Worm (Caenorhabditis elegans): Measurements from ENCODE around the gene ZK673.1.

ce11 chrII:10461207-10461606 lies 18.3 kb downstream of the ZK673.1 start, which contains the start of gene ZK673.5:
- no peak for TF ChIP-seq him-1 (tag; optimal IDR thresholded peaks at IDR 0.05)
- no peak for TF ChIP-seq W03F9.2 (tag; optimal IDR thresholded peaks at IDR 0.05)
- no peak for TF ChIP-seq dao-5 (tag; optimal IDR thresholded peaks at IDR 0.05)

Data from whole organism, L4/young adult.